Worm (Caenorhabditis elegans) whole organism, young adult: ENCODE measurements around the gene bath-38.

Experiments used
- C17E4.6 ChIP-seq: fragments of 200-800 bp; sonication (Bioruptor generic); IDR thresholded peaks from 2 replicates; pipeline ENCODE4 v1.3.6; 2022; ENCODE audit warnings: missing genetic modification reagents, missing genetic modification characterization, missing compliant biosample characterization
- ama-1 ChIP-seq, 3 experiments: fragments of 150-350 bp in 1 of 3; sonication (generic microtip) in 2 of 3; optimal IDR thresholded peaks; 2 replicates each; lab custom pipeline; 2014 to 2018; ENCODE audit warnings: missing biosample characterization in 2 of 3, missing genetic modification characterization in 2 of 3, missing genetic modification reagents in 2 of 3
- egl-44 ChIP-seq: fragments of 200-800 bp; sonication (Bioruptor generic); IDR thresholded peaks from 2 replicates; pipeline ENCODE4 v1.3.6; 2022; ENCODE audit warnings: missing genetic modification reagents, missing genetic modification characterization, missing compliant biosample characterization
- hmg-20 ChIP-seq: fragments of 200-800 bp; sonication (Bioruptor generic); IDR thresholded peaks from 2 replicates; pipeline ENCODE4 v1.3.6; 2022; ENCODE audit warnings: missing genetic modification reagents, missing genetic modification characterization, missing compliant biosample characterization
- lin-26 ChIP-seq: fragments of 200-800 bp; sonication (Bioruptor generic); IDR thresholded peaks from 2 replicates; pipeline ENCODE4 v1.3.6; 2022; ENCODE audit warnings: missing genetic modification reagents, missing genetic modification characterization, missing compliant biosample characterization
- madf-8 ChIP-seq: fragments of 200-800 bp; sonication (Bioruptor generic); conservative IDR thresholded peaks from 2 replicates; pipeline ENCODE4 v1.3.6; 2022; ENCODE audit warnings: missing genetic modification reagents, missing genetic modification characterization, missing compliant biosample characterization
- nhr-90 ChIP-seq: sonication (generic microtip); optimal IDR thresholded peaks from 2 replicates; lab custom pipeline; 2016; ENCODE audit warnings: missing genotype, mild to moderate bottlenecking, missing genetic modification characterization, missing compliant biosample characterization
- unc-130 ChIP-seq: sonication (generic microtip); optimal IDR thresholded peaks from 2 replicates; lab custom pipeline; 2016; ENCODE audit warnings: missing genetic modification reagents, missing genetic modification characterization, missing compliant biosample characterization
- unc-62 ChIP-seq: fragments of 150-350 bp; optimal IDR thresholded peaks from 2 replicates; lab custom pipeline; 2014; ENCODE audit warnings: missing biosample characterization, missing genetic modification reagents, missing genetic modification characterization
- xnd-1 ChIP-seq: sonication (generic microtip); optimal IDR thresholded peaks from 2 replicates; lab custom pipeline; 2016; ENCODE audit warnings: missing genotype, missing genetic modification reagents, missing genetic modification characterization, missing compliant biosample characterization
- ztf-26 ChIP-seq: sonication (generic microtip); optimal IDR thresholded peaks from 2 replicates; lab custom pipeline; 2017; ENCODE audit warnings: missing genetic modification characterization, missing compliant biosample characterization

ce11 chrII:10060508-10060907 lies 15.4 kb upstream of the bath-38 start, which contains the start of gene stg-1:
- no peak for TF ChIP-seq lin-26 (GFP tag; lab: Robert Waterston, UW)
- no peak for TF ChIP-seq ama-1 (optimal IDR thresholded peaks at IDR 0.05; lab: Kevin White, UChicago)
- no peak for TF ChIP-seq ama-1 (GFP tag; optimal IDR thresholded peaks at IDR 0.05; lab: Kevin White, UChicago)
- no peak for TF ChIP-seq nhr-90 (tag; lab: Kevin White, UChicago)
- TF ChIP-seq hmg-20 (GFP tag; lab: Robert Waterston, UW): no peak
- no peak for TF ChIP-seq C17E4.6
- TF ChIP-seq unc-62 (GFP tag; lab: Kevin White, UChicago): no peak
- TF ChIP-seq unc-130 (GFP tag; lab: Kevin White, UChicago): no peak
- TF ChIP-seq egl-44 (GFP tag; lab: Robert Waterston, UW): no peak
- no peak for TF ChIP-seq ztf-26 (tag; lab: Kevin White, UChicago)
- no peak for TF ChIP-seq xnd-1
- no peak for TF ChIP-seq madf-8 (GFP tag; lab: Robert Waterston, UW)
